Fruit fly (Drosophila melanogaster): Measurements from ENCODE around the gene ko.

The ko gene

DNA sequence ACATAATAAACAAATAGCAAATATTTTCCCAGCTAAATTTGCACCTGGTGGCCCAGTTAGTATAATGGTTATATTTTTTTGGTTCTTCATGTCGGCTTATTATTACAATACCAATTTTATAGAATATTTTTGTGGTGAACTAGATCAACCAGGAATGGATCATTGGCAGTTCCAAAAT is 97.0 kb downstream of the ko start, which contains the start of gene CG10581:
Gene CG10581 (minus strand): TSS at position 101 of the 178 bp plus-strand sequence.
- TF ChIP-seq dsf (GFP tag; optimal IDR thresholded peaks at IDR 0.05; ENCODE audit: borderline replicate concordance) (no peak), brk (GFP tag; optimal IDR thresholded peaks at IDR 0.05) (no peak), OdsH (GFP tag; optimal IDR thresholded peaks at IDR 0.05) (no peak), dmrt93B (GFP tag; optimal IDR thresholded peaks at IDR 0.05) (no peak), N (GFP tag; optimal IDR thresholded peaks at IDR 0.05) (no peak), Hnf4 (GFP tag; optimal IDR thresholded peaks at IDR 0.05) (no peak), woc (GFP tag; optimal IDR thresholded peaks at IDR 0.05) (no peak), Vsx2 (GFP tag; optimal IDR thresholded peaks at IDR 0.05; ENCODE audit: partially characterized antibody) (no peak), Abd-B (GFP tag; optimal IDR thresholded peaks at IDR 0.05) (no peak), dl (GFP tag; optimal IDR thresholded peaks at IDR 0.05; ENCODE audit: insufficient read depth in 1 of 2, partially characterized antibody in 2 of 2) (no peak), Dif (GFP tag; optimal IDR thresholded peaks at IDR 0.05; ENCODE audit: partially characterized antibody) (no peak), Hr83 (GFP tag; optimal IDR thresholded peaks at IDR 0.05; ENCODE audit: poor library complexity, severe bottlenecking) (no peak), ey (GFP tag; optimal IDR thresholded peaks at IDR 0.05) (no peak), CrebA (GFP tag; optimal IDR thresholded peaks at IDR 0.05; ENCODE audit: borderline replicate concordance) (no peak), Mio (GFP tag; optimal IDR thresholded peaks at IDR 0.05) (no peak), foxo (GFP tag; optimal IDR thresholded peaks at IDR 0.05) (no peak)

dm6 chr3L:21031093-21031930 is 99.6 kb downstream of the ko start, which contains the start of the genes CG10584 and Polr3E:
Gene CG10584, minus strand, starts transcription at chr3L:21031360.
Gene Polr3E, plus strand, starts transcription at chr3L:21031825.
- peak; percentile 94 for TF ChIP-seq HLH106 (tag; optimal IDR thresholded peaks at IDR 0.05)
- TF ChIP-seq Sp1 (GFP tag; optimal IDR thresholded peaks at IDR 0.05), result peak; percentile 96
- peak; percentile 7 for TF ChIP-seq CG32264 (GFP tag; optimal IDR thresholded peaks at IDR 0.05)
- no peak for TF ChIP-seq Dfd (GFP tag; optimal IDR thresholded peaks at IDR 0.05)
- peak; percentile 89 for TF ChIP-seq CG9705 (GFP tag; optimal IDR thresholded peaks at IDR 0.05)
- TF ChIP-seq Hr83 (GFP tag; optimal IDR thresholded peaks at IDR 0.05; ENCODE audit: poor library complexity, severe bottlenecking), result peak; percentile 60
- TF ChIP-seq Hr78 (GFP tag; optimal IDR thresholded peaks at IDR 0.05), result no peak
- TF ChIP-seq brk (GFP tag; optimal IDR thresholded peaks at IDR 0.05), result peak; percentile 72
- peak; percentile 82 for TF ChIP-seq h (GFP tag; optimal IDR thresholded peaks at IDR 0.05)
- no peak for TF ChIP-seq Myc (optimal IDR thresholded peaks at IDR 0.05)
- peak in 1 of 2 experiments; percentile 91 for TF ChIP-seq foxo (GFP tag; optimal IDR thresholded peaks at IDR 0.05)
- TF ChIP-seq fru (GFP tag; optimal IDR thresholded peaks at IDR 0.05), result peak; percentile 82
- TF ChIP-seq sage (GFP tag; optimal IDR thresholded peaks at IDR 0.05), result peak; percentile 77
- TF ChIP-seq dsf (GFP tag; optimal IDR thresholded peaks at IDR 0.05; ENCODE audit: borderline replicate concordance), result no peak
- peak; percentile 55 for TF ChIP-seq ey (GFP tag; optimal IDR thresholded peaks at IDR 0.05)
- TF ChIP-seq pan (optimal IDR thresholded peaks at IDR 0.05), result no peak
- TF ChIP-seq tai (GFP tag; optimal IDR thresholded peaks at IDR 0.05), result no peak
- TF ChIP-seq jim (GFP tag; optimal IDR thresholded peaks at IDR 0.05), result no peak
- TF ChIP-seq Jra (GFP tag; optimal IDR thresholded peaks at IDR 0.05), result peak; percentile 70
- TF ChIP-seq Vsx2 (GFP tag; optimal IDR thresholded peaks at IDR 0.05; ENCODE audit: partially characterized antibody), result no peak
- TF ChIP-seq Mio (GFP tag; optimal IDR thresholded peaks at IDR 0.05), result no peak
- TF ChIP-seq Abd-B (GFP tag; optimal IDR thresholded peaks at IDR 0.05), result no peak
- TF ChIP-seq psq (GFP tag; optimal IDR thresholded peaks at IDR 0.05), result peak; percentile 86
- TF ChIP-seq CrebA (GFP tag; optimal IDR thresholded peaks at IDR 0.05; ENCODE audit: borderline replicate concordance), result no peak
- no peak for TF ChIP-seq dl (GFP tag; optimal IDR thresholded peaks at IDR 0.05; ENCODE audit: insufficient read depth in 1 of 2, partially characterized antibody in 2 of 2)
- TF ChIP-seq usp (GFP tag; optimal IDR thresholded peaks at IDR 0.05), result no peak
- TF ChIP-seq rgr (GFP tag; optimal IDR thresholded peaks at IDR 0.05), result peak; percentile 88
- peak; percentile 65 for TF ChIP-seq br (GFP tag; optimal IDR thresholded peaks at IDR 0.05)
- TF ChIP-seq N (GFP tag; optimal IDR thresholded peaks at IDR 0.05), result no peak
- no peak for TF ChIP-seq GATAd (GFP tag; optimal IDR thresholded peaks at IDR 0.05)
- peak; percentile 74 for TF ChIP-seq woc (GFP tag; optimal IDR thresholded peaks at IDR 0.05)
- peak; percentile 52 for TF ChIP-seq Rel (GFP tag; optimal IDR thresholded peaks at IDR 0.05)
- TF ChIP-seq Rel (tag; optimal IDR thresholded peaks at IDR 0.05), result peak; percentile 71
- peak; percentile 83 for TF ChIP-seq dmrt93B (GFP tag; optimal IDR thresholded peaks at IDR 0.05)
- no peak for TF ChIP-seq Dif (GFP tag; optimal IDR thresholded peaks at IDR 0.05; ENCODE audit: partially characterized antibody)
- peak; percentile 71 for TF ChIP-seq sv (GFP tag; optimal IDR thresholded peaks at IDR 0.05)
- peak; percentile 86 for TF ChIP-seq OdsH (GFP tag; optimal IDR thresholded peaks at IDR 0.05)
- peak; percentile 66 for TF ChIP-seq Hnf4 (GFP tag; optimal IDR thresholded peaks at IDR 0.05)
- TF ChIP-seq lola (GFP tag; optimal IDR thresholded peaks at IDR 0.05), result no peak
